Fruit fly (Drosophila melanogaster) Kc167 (cell line): ENCODE results near the gene gdl-ORF39.

Source experiments
- Myc ChIP-seq: fragments of >200 bp; optimal IDR thresholded peaks from 2 replicates; lab custom pipeline; 2017; ENCODE audit warnings: missing external identifiers
- Sin3A ChIP-seq: fragments of >200 bp; optimal IDR thresholded peaks from 2 replicates; lab custom pipeline; 2018; ENCODE audit warnings: missing external identifiers
- h ChIP-seq: fragments of >200 bp; optimal IDR thresholded peaks from 3 replicates; lab custom pipeline; 2018; ENCODE audit warnings: missing external identifiers
- psq ChIP-seq: fragments of >200 bp; optimal IDR thresholded peaks from 2 replicates; lab custom pipeline; 2017; ENCODE audit warnings: missing external identifiers
- ttk ChIP-seq: sonication (Bioruptor generic); optimal IDR thresholded peaks from 2 replicates; lab custom pipeline; 2017; ENCODE audit warnings: missing external identifiers

DNA sequence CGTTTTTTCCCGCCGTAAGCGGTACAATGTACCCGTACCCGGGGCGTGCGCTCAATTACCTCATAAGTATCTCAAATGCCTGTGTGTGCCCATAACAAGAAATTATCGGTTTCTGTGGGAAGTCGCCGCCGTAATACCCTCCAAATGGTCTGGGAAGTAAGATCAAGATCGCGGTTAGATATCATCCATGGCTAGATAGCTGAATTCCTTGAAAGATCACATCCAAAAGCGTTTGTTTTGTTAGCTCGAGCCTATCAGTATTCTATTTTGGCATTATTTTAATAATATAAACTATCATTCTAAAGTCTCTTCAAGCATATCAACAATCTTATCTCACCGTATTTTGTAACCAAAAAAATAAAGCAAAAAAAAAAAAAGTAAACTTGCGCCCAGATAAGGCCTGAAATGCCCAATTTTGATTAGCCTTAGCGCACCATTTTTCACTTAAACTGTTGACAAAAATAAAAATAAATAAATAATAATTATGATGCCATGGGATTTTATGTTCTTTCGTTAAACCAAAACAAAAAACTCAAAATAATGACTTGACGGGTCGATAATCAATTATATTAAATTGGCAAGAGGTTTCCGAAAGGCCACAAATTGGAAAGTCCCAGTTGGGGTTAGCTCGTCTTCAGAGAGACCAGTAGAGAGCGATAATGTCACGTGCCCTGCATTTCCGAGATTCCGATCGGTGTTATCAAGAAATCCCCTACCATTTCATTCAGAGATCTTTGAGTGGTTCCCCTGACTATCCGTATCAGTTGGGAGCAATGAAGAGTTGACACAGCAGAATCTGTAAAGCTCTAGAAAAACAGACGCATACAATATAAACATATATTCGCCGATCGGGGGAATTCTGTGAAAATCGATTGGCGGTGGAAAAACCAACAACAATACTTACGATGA lies 29.6 kb downstream of the gdl-ORF39 start:
- TF ChIP-seq Myc (lab: Kevin White, UChicago) (no peak), ttk (no peak), psq (lab: Kevin White, UChicago) (no peak), h (lab: Kevin White, UChicago) (no peak), Sin3A (lab: Kevin White, UChicago) (no peak)
